Worm (Caenorhabditis elegans): ENCODE data around the gene gcy-14.

DNA sequence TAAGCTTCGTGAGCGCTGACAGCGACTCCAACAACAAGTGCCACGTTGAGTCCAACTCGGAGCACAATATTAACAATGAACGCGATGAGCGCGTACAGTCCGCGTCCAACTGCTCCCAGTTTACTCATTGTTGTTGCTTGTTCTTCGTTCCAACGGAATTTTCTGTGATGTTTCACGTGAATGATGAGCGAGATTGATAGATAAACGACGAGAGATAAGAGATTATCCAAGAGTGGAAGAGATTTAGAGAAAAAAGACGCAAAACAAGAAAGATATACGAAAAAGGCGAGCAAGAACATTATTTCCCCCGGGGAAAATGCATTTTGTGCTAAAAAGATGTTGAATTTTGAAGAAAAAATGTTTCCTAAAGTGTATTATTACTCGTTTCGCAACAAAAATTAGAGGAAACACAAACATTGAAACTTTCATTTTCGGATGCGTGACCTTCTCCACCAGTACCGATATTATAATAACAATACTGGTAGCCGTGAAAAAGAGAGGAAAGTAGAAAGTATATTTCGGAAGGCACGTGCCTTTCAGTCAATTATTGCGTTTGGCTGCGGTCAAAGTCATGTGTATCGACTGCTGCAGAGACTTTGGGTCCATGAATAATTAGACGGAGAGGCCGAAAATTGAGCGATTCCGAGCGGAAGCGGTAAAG is 36.5 kb downstream of the gcy-14 start:
- TF ChIP-seq unc-39 (tag; optimal IDR thresholded peaks at IDR 0.05) = no peak
- TF ChIP-seq pha-4 (tag; optimal IDR thresholded peaks at IDR 0.05) = no peak
- no peak for TF ChIP-seq nhr-237 (tag; optimal IDR thresholded peaks at IDR 0.05)
- no peak for TF ChIP-seq ces-1 (GFP tag; optimal IDR thresholded peaks at IDR 0.05)
- no peak for TF ChIP-seq nhr-28 (tag; optimal IDR thresholded peaks at IDR 0.05)
- TF ChIP-seq ceh-39 (tag; optimal IDR thresholded peaks at IDR 0.05) = no peak
- no peak for TF ChIP-seq sem-2 (GFP tag; optimal IDR thresholded peaks at IDR 0.05)
- no peak for TF ChIP-seq lsy-2 (tag; optimal IDR thresholded peaks at IDR 0.05)
- TF ChIP-seq drap-1 (GFP tag; optimal IDR thresholded peaks at IDR 0.05) = no peak
- TF ChIP-seq blmp-1 (tag; optimal IDR thresholded peaks at IDR 0.05) = no peak
- TF ChIP-seq ztf-11 (tag; optimal IDR thresholded peaks at IDR 0.05) = no peak
- TF ChIP-seq zip-8 (tag; optimal IDR thresholded peaks at IDR 0.05) = no peak
- TF ChIP-seq sptf-1 (tag; optimal IDR thresholded peaks at IDR 0.05) = no peak
- no peak for TF ChIP-seq lin-32 (GFP tag; optimal IDR thresholded peaks at IDR 0.05)
